Fruit fly (Drosophila melanogaster) whole organism, embryonic: ENCODE results near the gene CG31627.
A peak's percentile ranks its signal among the peaks of the same experiment; 100 is the strongest.

Experiments
- Adf1 ChIP-seq: fragments of 200-800 bp; sonication (Bioruptor generic); IDR thresholded peaks from 2 replicates; pipeline ENCODE4 v1.3.6; 2022; ENCODE audit warnings: missing biosample characterization, missing genetic modification characterization
- Asciz ChIP-seq: fragments of 200-800 bp; sonication (Bioruptor generic); optimal IDR thresholded peaks from 2 replicates; lab custom pipeline; 2017; ENCODE audit warnings: missing biosample characterization, mild to moderate bottlenecking, missing genetic modification characterization, missing genetic modification reagents
- CG10462 ChIP-seq: fragments of 200-800 bp; sonication (Bioruptor generic); optimal IDR thresholded peaks from 2 replicates; lab custom pipeline; 2016; ENCODE audit warnings: missing biosample characterization, missing genetic modification characterization
- CG11247 ChIP-seq: fragments of 200-800 bp; sonication (Bioruptor generic); IDR thresholded peaks from 2 replicates; pipeline ENCODE4 v1.3.6; 2022; ENCODE audit warnings: missing biosample characterization, missing genetic modification characterization
- CG11456 ChIP-seq: fragments of 200-800 bp; sonication (Bioruptor generic); IDR thresholded peaks from 3 replicates; pipeline ENCODE4 v1.3.6; 2022; ENCODE audit warnings: missing biosample characterization, missing genetic modification characterization
- CG11696 ChIP-seq: fragments of 200-800 bp; sonication (Bioruptor generic); IDR thresholded peaks from 2 replicates; pipeline ENCODE4 v1.3.6; 2022; ENCODE audit warnings: missing biosample characterization, missing genetic modification characterization
- CG12744 ChIP-seq: fragments of 200-800 bp; sonication (Bioruptor generic); optimal IDR thresholded peaks from 2 replicates; lab custom pipeline; 2016; ENCODE audit warnings: missing biosample characterization, missing genetic modification characterization
- CG13424 ChIP-seq: fragments of 200-800 bp; sonication (Bioruptor generic); optimal IDR thresholded peaks from 2 replicates; lab custom pipeline; 2019; ENCODE audit warnings: missing biosample characterization, mild to moderate bottlenecking, missing genetic modification characterization, moderate library complexity
- CG15269 ChIP-seq: fragments of 200-800 bp; sonication (Bioruptor generic); optimal IDR thresholded peaks from 2 replicates; lab custom pipeline; 2018; ENCODE audit warnings: missing biosample characterization, mild to moderate bottlenecking, missing genetic modification characterization, moderate library complexity
- CG1602 ChIP-seq: fragments of 200-800 bp; sonication (Bioruptor generic); optimal IDR thresholded peaks from 3 replicates; lab custom pipeline; 2016; ENCODE audit warnings: missing biosample characterization, missing genetic modification characterization
- CG17328 ChIP-seq: fragments of 200-800 bp; sonication (Bioruptor generic); IDR thresholded peaks from 2 replicates; pipeline ENCODE4 v1.3.6; 2022; ENCODE audit warnings: missing biosample characterization, missing genetic modification characterization
- CG18764 ChIP-seq: fragments of 200-800 bp; sonication (Bioruptor generic); optimal IDR thresholded peaks from 3 replicates; lab custom pipeline; 2016; ENCODE audit warnings: missing biosample characterization, missing genetic modification characterization
- CG2875 ChIP-seq: fragments of 200-800 bp; sonication (Bioruptor generic); optimal IDR thresholded peaks from 2 replicates; lab custom pipeline; 2017; ENCODE audit warnings: missing biosample characterization, mild to moderate bottlenecking, missing genetic modification characterization, missing genetic modification reagents
- CG31388 ChIP-seq: fragments of 200-800 bp; sonication (Bioruptor generic); optimal IDR thresholded peaks from 2 replicates; lab custom pipeline; 2016; ENCODE audit warnings: missing biosample characterization, missing genetic modification characterization
- CG3407 ChIP-seq: fragments of 200-800 bp; sonication (Bioruptor generic); optimal IDR thresholded peaks from 2 replicates; lab custom pipeline; 2018; ENCODE audit warnings: missing biosample characterization, mild to moderate bottlenecking, missing genetic modification characterization
- CG4328 ChIP-seq: fragments of 200-800 bp; sonication (Bioruptor generic); optimal IDR thresholded peaks from 3 replicates; lab custom pipeline; 2017; ENCODE audit warnings: missing biosample characterization, missing genetic modification reagents, missing genetic modification characterization
- CG4854 ChIP-seq: fragments of 200-800 bp; sonication (Bioruptor generic); optimal IDR thresholded peaks from 2 replicates; lab custom pipeline; 2016; ENCODE audit warnings: missing biosample characterization, missing genetic modification characterization, inconsistent platforms
- CG5953 ChIP-seq: fragments of 200-800 bp; sonication (Bioruptor generic); IDR thresholded peaks from 2 replicates; pipeline ENCODE4 v1.3.6; 2022; ENCODE audit warnings: missing biosample characterization, missing genetic modification characterization
- CG6654 ChIP-seq: fragments of 200-800 bp; sonication (Bioruptor generic); optimal IDR thresholded peaks from 2 replicates; lab custom pipeline; 2017; ENCODE audit warnings: missing biosample characterization, mild to moderate bottlenecking, missing genetic modification characterization
- CG7372 ChIP-seq: fragments of 200-800 bp; sonication (Bioruptor generic); IDR thresholded peaks from 2 replicates; pipeline ENCODE4 v1.3.6; 2022; ENCODE audit warnings: missing biosample characterization, missing genetic modification characterization
- CG9797 ChIP-seq: fragments of 200-800 bp; sonication (Bioruptor generic); optimal IDR thresholded peaks from 3 replicates; lab custom pipeline; 2018; ENCODE audit warnings: missing biosample characterization, mild to moderate bottlenecking, missing genetic modification characterization
- CoRest ChIP-seq: fragments of 200-800 bp; sonication (Bioruptor generic); optimal IDR thresholded peaks from 3 replicates; lab custom pipeline; 2018; ENCODE audit warnings: missing biosample characterization, mild to moderate bottlenecking, missing genetic modification characterization, moderate library complexity
- E2f2 ChIP-seq: fragments of 200-800 bp; sonication (Bioruptor generic); IDR thresholded peaks from 2 replicates; pipeline ENCODE4 v1.3.6; 2022; ENCODE audit warnings: missing biosample characterization, missing genetic modification characterization
- HLH4C ChIP-seq: fragments of 200-800 bp; sonication (Bioruptor generic); IDR thresholded peaks from 3 replicates; pipeline ENCODE4 v1.3.6; 2022; ENCODE audit warnings: missing biosample characterization, missing genetic modification characterization; ENCODE audit not compliant: partially characterized antibody
- Hey ChIP-seq: fragments of 200-800 bp; sonication (Bioruptor generic); optimal IDR thresholded peaks from 3 replicates; lab custom pipeline; 2018; ENCODE audit warnings: missing biosample characterization, mild to moderate bottlenecking, missing genetic modification characterization
- Hr39 ChIP-seq: fragments of >200 bp; optimal IDR thresholded peaks from 2 replicates; lab custom pipeline; 2017
- Hsf ChIP-seq: fragments of 200-800 bp; sonication (Bioruptor generic); optimal IDR thresholded peaks from 3 replicates; lab custom pipeline; 2016; ENCODE audit warnings: missing biosample characterization, missing genetic modification characterization
- MTF-1 ChIP-seq: fragments of 200-800 bp; sonication (Bioruptor generic); optimal IDR thresholded peaks from 2 replicates; lab custom pipeline; 2018; ENCODE audit warnings: missing biosample characterization, mild to moderate bottlenecking, missing genetic modification characterization, borderline replicate concordance
- Ptx1 ChIP-seq: fragments of 200-800 bp; sonication (Bioruptor generic); IDR thresholded peaks from 2 replicates; pipeline ENCODE4 v1.3.6; 2022; ENCODE audit warnings: missing biosample characterization, missing genetic modification characterization
- Vsx1 ChIP-seq: fragments of 200-800 bp; sonication (Bioruptor generic); optimal IDR thresholded peaks from 2 replicates; lab custom pipeline; 2017; ENCODE audit warnings: missing biosample characterization, mild to moderate bottlenecking, missing genetic modification characterization, missing genetic modification reagents
- YL-1 ChIP-seq: fragments of 200-800 bp; sonication (Bioruptor generic); optimal IDR thresholded peaks from 3 replicates; lab custom pipeline; 2017; ENCODE audit warnings: missing biosample characterization, mild to moderate bottlenecking, missing genetic modification characterization
- corto ChIP-seq: fragments of 200-800 bp; sonication (Bioruptor generic); optimal IDR thresholded peaks from 2 replicates; lab custom pipeline; 2016; ENCODE audit warnings: missing biosample characterization, mild to moderate bottlenecking, missing genetic modification characterization, moderate library complexity
- da ChIP-seq: fragments of 200-800 bp; sonication (Bioruptor generic); optimal IDR thresholded peaks from 2 replicates; lab custom pipeline; 2016; ENCODE audit warnings: missing biosample characterization, missing genetic modification characterization
- ewg ChIP-seq: fragments of 200-800 bp; sonication (Bioruptor generic); optimal IDR thresholded peaks from 3 replicates; lab custom pipeline; 2017; ENCODE audit warnings: mild to moderate bottlenecking, missing biosample characterization, missing genetic modification reagents, missing genetic modification characterization
- gfzf ChIP-seq: fragments of 200-800 bp; sonication (Bioruptor generic); optimal IDR thresholded peaks from 2 replicates; lab custom pipeline; 2016; ENCODE audit warnings: missing biosample characterization, mild to moderate bottlenecking, missing genetic modification characterization, moderate library complexity
- grau ChIP-seq: fragments of 200-800 bp; optimal IDR thresholded peaks from 3 replicates; lab custom pipeline; 2019; ENCODE audit warnings: missing biosample characterization, mild to moderate bottlenecking, missing genetic modification characterization, moderate library complexity
- gt ChIP-seq: fragments of 200-800 bp; sonication (Bioruptor generic); IDR thresholded peaks from 2 replicates; pipeline ENCODE4 v1.3.6; 2022; ENCODE audit warnings: missing biosample characterization, missing genetic modification characterization
- jigr1 ChIP-seq: fragments of 200-800 bp; sonication (Bioruptor generic); IDR thresholded peaks from 3 replicates; pipeline ENCODE4 v1.3.6; 2022; ENCODE audit warnings: missing biosample characterization, missing genetic modification characterization
- kah ChIP-seq: fragments of 200-800 bp; sonication (Bioruptor generic); optimal IDR thresholded peaks from 2 replicates; lab custom pipeline; 2018; ENCODE audit warnings: missing biosample characterization, mild to moderate bottlenecking, missing genetic modification characterization
- lab ChIP-seq: fragments of 200-800 bp; sonication (Bioruptor generic); optimal IDR thresholded peaks from 3 replicates; lab custom pipeline; 2017; ENCODE audit warnings: missing biosample characterization, missing genetic modification characterization, mild to moderate bottlenecking, moderate library complexity, missing genetic modification reagents
- maf-S ChIP-seq: fragments of 200-800 bp; sonication (Bioruptor generic); optimal IDR thresholded peaks from 2 replicates; lab custom pipeline; 2016; ENCODE audit warnings: missing biosample characterization, missing genetic modification characterization
- org-1 ChIP-seq: fragments of 200-800 bp; sonication (Bioruptor generic); optimal IDR thresholded peaks from 2 replicates; lab custom pipeline; 2017; ENCODE audit warnings: missing biosample characterization, missing genetic modification characterization
- otp ChIP-seq: fragments of 200-800 bp; sonication (Bioruptor generic); IDR thresholded peaks from 3 replicates; pipeline ENCODE4, ENCODE4 v1.3.6; 2022; ENCODE audit warnings: missing biosample characterization, missing genetic modification characterization
- prd ChIP-seq, 3 experiments: fragments of >200 bp in 2 of 3; fragments of 200-800 bp in 1 of 3; sonication (Bioruptor generic) in 1 of 3; optimal IDR thresholded peaks in 2 of 3; IDR thresholded peaks in 1 of 3; 2 replicates in 2 of 3; 3 replicates in 1 of 3; pipeline versions ENCODE4 v1.3.6 to Lab custom; 2017 to 2022; ENCODE audit warnings: missing biosample characterization in 1 of 3, missing genetic modification characterization in 1 of 3
- pzg ChIP-seq: fragments of 200-800 bp; sonication (Bioruptor generic); optimal IDR thresholded peaks from 3 replicates; lab custom pipeline; 2018; ENCODE audit warnings: missing biosample characterization, mild to moderate bottlenecking, missing genetic modification characterization, moderate library complexity
- row ChIP-seq: fragments of 200-800 bp; sonication (Bioruptor generic); IDR thresholded peaks from 3 replicates; pipeline ENCODE4 v1.3.6; 2022; ENCODE audit warnings: missing biosample characterization, missing genetic modification characterization
- slbo ChIP-seq: fragments of 200-800 bp; sonication (Bioruptor generic); IDR thresholded peaks from 2 replicates; pipeline ENCODE4 v1.3.6; 2022; ENCODE audit warnings: missing biosample characterization, missing genetic modification characterization
- slou ChIP-seq: fragments of 200-800 bp; sonication (Bioruptor generic); optimal IDR thresholded peaks from 3 replicates; lab custom pipeline; 2016; ENCODE audit warnings: missing biosample characterization, missing genetic modification characterization
- vnd ChIP-seq: fragments of 200-800 bp; sonication (Bioruptor generic); IDR thresholded peaks from 3 replicates; pipeline ENCODE4 v1.3.6; 2022; ENCODE audit warnings: missing biosample characterization, missing genetic modification characterization; ENCODE audit not compliant: partially characterized antibody

Gene CG31627

dm6 chr2L:21142972-21143385, 30.0 kb upstream of the CG31627 start, which contains the start of gene pths (continued):
- no peak for TF ChIP-seq prd (optimal IDR thresholded peaks at IDR 0.05; lab: Kevin White, UChicago)
- TF ChIP-seq prd (GFP tag; IDR thresholded peaks at IDR 0.05; lab: Robert Waterston, UW) = peak; percentile 75
- TF ChIP-seq CoRest (tag; lab: Kevin White, UChicago) = peak; percentile 66
- peak; percentile 38 for TF ChIP-seq CG13424 (tag; lab: Kevin White, UChicago)
- TF ChIP-seq Hsf (GFP tag; lab: Kevin White, UChicago) = peak; percentile 67
- TF ChIP-seq CG7372 (GFP tag; lab: Robert Waterston, UW) = no peak
- TF ChIP-seq slou (GFP tag; lab: Kevin White, UChicago) = peak; percentile 60
- TF ChIP-seq vnd (GFP tag; lab: Robert Waterston, UW) = peak; percentile 70
- peak; percentile 70 for TF ChIP-seq Ptx1
- TF ChIP-seq otp (GFP tag; lab: Robert Waterston, UW) = no peak
- no peak for TF ChIP-seq jigr1
- TF ChIP-seq gt (GFP tag; lab: Robert Waterston, UW) = no peak
- peak; percentile 22 for TF ChIP-seq CG12744 (GFP tag; lab: Kevin White, UChicago)
- TF ChIP-seq CG1602 = peak; percentile 56
- no peak for TF ChIP-seq Vsx1 (GFP tag; lab: Kevin White, UChicago)
- peak; percentile 44 for TF ChIP-seq grau (tag; lab: Kevin White, UChicago)
- peak; percentile 75 for TF ChIP-seq slbo (GFP tag; lab: Robert Waterston, UW)
- peak; percentile 60 for TF ChIP-seq YL-1
- peak; percentile 75; the same call in 1 of the 3 replicates for TF ChIP-seq CG11456 (GFP tag; lab: Robert Waterston, UW)
- no peak for TF ChIP-seq corto (GFP tag; lab: Kevin White, UChicago)
- peak; percentile 4 for TF ChIP-seq CG18764 (GFP tag; lab: Kevin White, UChicago)
- peak; percentile 92 for TF ChIP-seq row (GFP tag; lab: Robert Waterston, UW)
- no peak for TF ChIP-seq CG2875 (GFP tag; lab: Kevin White, UChicago)
- no peak for TF ChIP-seq kah (GFP tag; lab: Kevin White, UChicago)
- no peak for TF ChIP-seq CG6654
- no peak for TF ChIP-seq CG5953 (GFP tag; lab: Robert Waterston, UW)
- TF ChIP-seq CG31388 = no peak
- peak; percentile 50 for TF ChIP-seq maf-S (GFP tag; lab: Kevin White, UChicago)
- peak; percentile 10; the same call in 1 of the 2 replicates for TF ChIP-seq E2f2 (GFP tag; lab: Robert Waterston, UW)
- peak; percentile 8 for TF ChIP-seq CG9797
- TF ChIP-seq Asciz (GFP tag; lab: Kevin White, UChicago) = no peak
- TF ChIP-seq CG3407 (GFP tag; lab: Kevin White, UChicago) = no peak
- TF ChIP-seq CG10462 (GFP tag; lab: Kevin White, UChicago) = no peak

- no peak for TF ChIP-seq CG15269 (tag; lab: Kevin White, UChicago)
- TF ChIP-seq CG4854 (GFP tag; lab: Kevin White, UChicago) = no peak
- TF ChIP-seq CG17328 = no peak
- TF ChIP-seq gfzf (GFP tag; lab: Kevin White, UChicago) = peak; percentile 58
- TF ChIP-seq CG11247 (GFP tag; lab: Robert Waterston, UW) = no peak
- TF ChIP-seq Hr39 (lab: Kevin White, UChicago) = no peak
- TF ChIP-seq row (GFP tag; lab: Robert Waterston, UW) = 0 out of 3 replicates have a peak, but pooled peaks have one; percentile 12
- no peak for TF ChIP-seq lab (GFP tag; lab: Kevin White, UChicago)
- TF ChIP-seq CG4328 (GFP tag; lab: Kevin White, UChicago) = no peak
- TF ChIP-seq Asciz (GFP tag; lab: Kevin White, UChicago) = no peak
- TF ChIP-seq ewg (GFP tag; lab: Kevin White, UChicago) = peak; percentile 76
- no peak for TF ChIP-seq org-1 (GFP tag; lab: Kevin White, UChicago)
- TF ChIP-seq CG11696 (GFP tag; lab: Robert Waterston, UW) = 0 out of 2 replicates have a peak, but pooled peaks have one; percentile 17
- peak; percentile 24 for TF ChIP-seq pzg
- TF ChIP-seq da (GFP tag; lab: Kevin White, UChicago) = no peak
- no peak for TF ChIP-seq MTF-1 (GFP tag; lab: Kevin White, UChicago)
- peak; percentile 7; the same call in 1 of the 3 replicates for TF ChIP-seq HLH4C (GFP tag; lab: Robert Waterston, UW)
- TF ChIP-seq Adf1 (GFP tag; lab: Robert Waterston, UW) = no peak
- TF ChIP-seq Hey (tag; lab: Kevin White, UChicago) = no peak
- TF ChIP-seq, all 482 proteins: peak for 6
Measured at dm6 chr2L:21148242-21148641, 24.8 kb upstream of the CG31627 start, which contains the start of gene del. Gene del (minus strand): TSS chr2L:21148546.
